Fruit fly (Drosophila melanogaster) whole organism, embryonic: Measurements from ENCODE around the gene CG11858.

Source experiments
- Ada2b ChIP-seq: fragments of 200-800 bp; sonication (Bioruptor generic); IDR thresholded peaks from 2 replicates; pipeline ENCODE4 v1.3.6; 2022; ENCODE audit warnings: missing biosample characterization, missing genetic modification characterization
- Atf6 ChIP-seq: fragments of 200-800 bp; sonication (Bioruptor generic); IDR thresholded peaks from 2 replicates; pipeline ENCODE4 v1.3.6; 2022; ENCODE audit warnings: missing biosample characterization, missing genetic modification characterization
- BtbVII ChIP-seq: fragments of 200-800 bp; sonication (Bioruptor generic); optimal IDR thresholded peaks from 3 replicates; lab custom pipeline; 2017; ENCODE audit warnings: missing biosample characterization, mild to moderate bottlenecking, missing genetic modification characterization
- CG10959 ChIP-seq: fragments of 200-800 bp; sonication (Bioruptor generic); IDR thresholded peaks from 2 replicates; pipeline ENCODE4 v1.3.6; 2022; ENCODE audit warnings: missing biosample characterization, missing genetic modification characterization
- CG12219 ChIP-seq: fragments of 200-800 bp; sonication (Bioruptor generic); optimal IDR thresholded peaks from 3 replicates; lab custom pipeline; 2018; ENCODE audit warnings: missing biosample characterization, mild to moderate bottlenecking, missing genetic modification characterization
- CG12299 ChIP-seq: fragments of 200-800 bp; sonication (Bioruptor generic); optimal IDR thresholded peaks from 2 replicates; lab custom pipeline; 2018; ENCODE audit warnings: missing biosample characterization, mild to moderate bottlenecking, missing genetic modification characterization
- CG12769 ChIP-seq: fragments of 200-800 bp; sonication (Bioruptor generic); optimal IDR thresholded peaks from 2 replicates; lab custom pipeline; 2019; ENCODE audit warnings: missing biosample characterization, mild to moderate bottlenecking, missing genetic modification characterization, moderate library complexity
- CG13287 ChIP-seq: fragments of 200-800 bp; sonication (Bioruptor generic); IDR thresholded peaks from 2 replicates; pipeline ENCODE4 v1.3.6; 2022; ENCODE audit warnings: missing biosample characterization, missing genetic modification characterization; ENCODE audit not compliant: partially characterized antibody
- CG18764 ChIP-seq: fragments of 200-800 bp; sonication (Bioruptor generic); optimal IDR thresholded peaks from 3 replicates; lab custom pipeline; 2016; ENCODE audit warnings: missing biosample characterization, missing genetic modification characterization
- CG34376 ChIP-seq: fragments of 200-800 bp; sonication (Bioruptor generic); optimal IDR thresholded peaks from 2 replicates; lab custom pipeline; 2018; ENCODE audit warnings: missing biosample characterization, mild to moderate bottlenecking, missing genetic modification characterization
- CG3726 ChIP-seq: fragments of 200-800 bp; sonication (Bioruptor generic); IDR thresholded peaks from 3 replicates; pipeline ENCODE4, ENCODE4 v1.3.6; 2022; ENCODE audit warnings: missing biosample characterization, missing genetic modification characterization
- CG3838 ChIP-seq: fragments of 200-800 bp; sonication (Bioruptor generic); optimal IDR thresholded peaks from 3 replicates; lab custom pipeline; 2016; ENCODE audit warnings: missing biosample characterization, missing genetic modification characterization
- CG4360 ChIP-seq: fragments of 200-800 bp; sonication (Bioruptor generic); IDR thresholded peaks from 2 replicates; pipeline ENCODE4 v1.3.6; 2022; ENCODE audit warnings: missing biosample characterization, missing genetic modification characterization
- CG8290 ChIP-seq, 3 experiments: fragments of 200-800 bp; sonication (Bioruptor generic); optimal IDR thresholded peaks; 2 replicates each; lab custom pipeline; 2016 to 2019; ENCODE audit warnings: missing biosample characterization in 3 of 3, missing genetic modification characterization in 3 of 3, mild to moderate bottlenecking in 2 of 3, moderate library complexity in 1 of 3
- CG8765 ChIP-seq: fragments of 200-800 bp; sonication (Bioruptor generic); IDR thresholded peaks from 2 replicates; pipeline ENCODE4 v1.3.6; 2022; ENCODE audit warnings: missing biosample characterization, missing genetic modification characterization
- Camta ChIP-seq: fragments of 200-800 bp; sonication (Bioruptor generic); optimal IDR thresholded peaks from 2 replicates; lab custom pipeline; 2016; ENCODE audit warnings: missing biosample characterization, missing genetic modification characterization
- Deaf1 ChIP-seq: fragments of 200-800 bp; optimal IDR thresholded peaks from 3 replicates; lab custom pipeline; 2019; ENCODE audit warnings: missing biosample characterization, mild to moderate bottlenecking, missing genetic modification characterization, moderate library complexity
- GATAe ChIP-seq: fragments of 200-800 bp; sonication (Bioruptor generic); conservative IDR thresholded peaks from 2 replicates; pipeline ENCODE4 v1.3.6; 2022; ENCODE audit warnings: missing biosample characterization, missing genetic modification characterization
- HLH4C ChIP-seq: fragments of 200-800 bp; sonication (Bioruptor generic); IDR thresholded peaks from 3 replicates; pipeline ENCODE4 v1.3.6; 2022; ENCODE audit warnings: missing biosample characterization, missing genetic modification characterization; ENCODE audit not compliant: partially characterized antibody
- Jarid2 ChIP-seq: fragments of 200-800 bp; sonication (Bioruptor generic); optimal IDR thresholded peaks from 3 replicates; lab custom pipeline; 2017; ENCODE audit warnings: mild to moderate bottlenecking, missing biosample characterization, missing genetic modification reagents, missing genetic modification characterization
- Neu2 ChIP-seq: fragments of 200-800 bp; sonication (Bioruptor generic); optimal IDR thresholded peaks from 3 replicates; lab custom pipeline; 2016; ENCODE audit warnings: missing biosample characterization, missing genetic modification characterization, borderline replicate concordance
- Trl ChIP-seq, 3 experiments: fragments of >200 bp in 2 of 3; fragments of 200-800 bp in 1 of 3; sonication (Bioruptor generic) in 1 of 3; optimal IDR thresholded peaks; 2 replicates in 1 of 3; 3 replicates in 2 of 3; lab custom pipeline; 2016 to 2017; ENCODE audit warnings: missing biosample characterization in 1 of 3, missing genetic modification characterization in 1 of 3
- Vsx1 ChIP-seq: fragments of 200-800 bp; sonication (Bioruptor generic); optimal IDR thresholded peaks from 2 replicates; lab custom pipeline; 2017; ENCODE audit warnings: missing biosample characterization, mild to moderate bottlenecking, missing genetic modification characterization, missing genetic modification reagents
- ab ChIP-seq: fragments of 200-800 bp; sonication (Bioruptor generic); optimal IDR thresholded peaks from 2 replicates; lab custom pipeline; 2016; ENCODE audit warnings: missing biosample characterization, missing genetic modification characterization
- chif ChIP-seq, 2 experiments: fragments of 200-800 bp; sonication (Bioruptor generic); optimal IDR thresholded peaks; 3 replicates each; lab custom pipeline; 2016; ENCODE audit warnings: missing biosample characterization in 2 of 2, missing genetic modification characterization in 2 of 2
- crp ChIP-seq, 2 experiments: fragments of 200-800 bp; sonication (Bioruptor generic); optimal IDR thresholded peaks; 2 replicates in 1 of 2; 3 replicates in 1 of 2; lab custom pipeline; 2017; ENCODE audit warnings: missing biosample characterization in 2 of 2, missing genetic modification characterization in 2 of 2, mild to moderate bottlenecking in 1 of 2, moderate library complexity in 1 of 2
- danr ChIP-seq: fragments of 200-800 bp; sonication (Bioruptor generic); IDR thresholded peaks from 2 replicates; pipeline ENCODE4 v1.3.6; 2022; ENCODE audit warnings: missing biosample characterization, missing genetic modification characterization
- dimm ChIP-seq: fragments of 200-800 bp; sonication (Bioruptor generic); IDR thresholded peaks from 2 replicates; pipeline ENCODE4 v1.3.6; 2022; ENCODE audit warnings: missing biosample characterization, missing genetic modification characterization
- dysf ChIP-seq: fragments of 200-800 bp; sonication (Bioruptor generic); IDR thresholded peaks from 3 replicates; pipeline ENCODE4 v1.3.6; 2022; ENCODE audit warnings: missing biosample characterization, missing genetic modification characterization
- ewg ChIP-seq: fragments of 200-800 bp; sonication (Bioruptor generic); optimal IDR thresholded peaks from 3 replicates; lab custom pipeline; 2017; ENCODE audit warnings: mild to moderate bottlenecking, missing biosample characterization, missing genetic modification reagents, missing genetic modification characterization
- exex ChIP-seq: fragments of 200-800 bp; sonication (Bioruptor generic); optimal IDR thresholded peaks from 4 replicates; lab custom pipeline; 2018; ENCODE audit warnings: missing biosample characterization, mild to moderate bottlenecking, missing genetic modification characterization, moderate library complexity
- jigr1 ChIP-seq: fragments of 200-800 bp; sonication (Bioruptor generic); IDR thresholded peaks from 3 replicates; pipeline ENCODE4 v1.3.6; 2022; ENCODE audit warnings: missing biosample characterization, missing genetic modification characterization
- jumu ChIP-seq: fragments of 200-800 bp; sonication (Bioruptor generic); optimal IDR thresholded peaks from 3 replicates; lab custom pipeline; 2016; ENCODE audit warnings: missing biosample characterization, missing genetic modification characterization
- kay ChIP-seq: fragments of 200-800 bp; sonication (Bioruptor generic); optimal IDR thresholded peaks from 2 replicates; lab custom pipeline; 2016; ENCODE audit warnings: missing biosample characterization, missing genetic modification characterization
- knrl ChIP-seq: fragments of 200-800 bp; sonication (Bioruptor generic); IDR thresholded peaks from 3 replicates; pipeline ENCODE4 v1.3.6; 2022; ENCODE audit warnings: missing biosample characterization, missing genetic modification characterization; ENCODE audit not compliant: partially characterized antibody
- lab ChIP-seq: fragments of 200-800 bp; sonication (Bioruptor generic); optimal IDR thresholded peaks from 3 replicates; lab custom pipeline; 2017; ENCODE audit warnings: missing biosample characterization, missing genetic modification characterization, mild to moderate bottlenecking, moderate library complexity, missing genetic modification reagents
- luna ChIP-seq: fragments of 200-800 bp; sonication (Bioruptor generic); optimal IDR thresholded peaks from 2 replicates; lab custom pipeline; 2016; ENCODE audit warnings: missing biosample characterization, missing genetic modification characterization
- mirr ChIP-seq: fragments of 200-800 bp; sonication (Bioruptor generic); optimal IDR thresholded peaks from 3 replicates; lab custom pipeline; 2018; ENCODE audit warnings: missing biosample characterization, mild to moderate bottlenecking, missing genetic modification characterization
- oc ChIP-seq: fragments of 200-800 bp; sonication (Bioruptor generic); optimal IDR thresholded peaks from 2 replicates; lab custom pipeline; 2018; ENCODE audit warnings: missing biosample characterization, mild to moderate bottlenecking, missing genetic modification characterization, moderate library complexity
- prd ChIP-seq, 3 experiments: fragments of >200 bp in 2 of 3; fragments of 200-800 bp in 1 of 3; sonication (Bioruptor generic) in 1 of 3; optimal IDR thresholded peaks in 2 of 3; IDR thresholded peaks in 1 of 3; 2 replicates in 2 of 3; 3 replicates in 1 of 3; pipeline versions ENCODE4 v1.3.6 to Lab custom; 2017 to 2022; ENCODE audit warnings: missing biosample characterization in 1 of 3, missing genetic modification characterization in 1 of 3
- row ChIP-seq: fragments of 200-800 bp; sonication (Bioruptor generic); IDR thresholded peaks from 3 replicates; pipeline ENCODE4 v1.3.6; 2022; ENCODE audit warnings: missing biosample characterization, missing genetic modification characterization
- salm ChIP-seq: fragments of 200-800 bp; sonication (Bioruptor generic); optimal IDR thresholded peaks from 2 replicates; lab custom pipeline; 2018; ENCODE audit warnings: missing biosample characterization, mild to moderate bottlenecking, missing genetic modification characterization
- scrt ChIP-seq: fragments of 200-800 bp; sonication (Bioruptor generic); optimal IDR thresholded peaks from 2 replicates; lab custom pipeline; 2018; ENCODE audit warnings: missing biosample characterization, mild to moderate bottlenecking, missing genetic modification characterization, moderate library complexity
- sd ChIP-seq: fragments of 200-800 bp; sonication (Bioruptor generic); optimal IDR thresholded peaks from 3 replicates; lab custom pipeline; 2018; ENCODE audit warnings: missing biosample characterization, mild to moderate bottlenecking, missing genetic modification characterization, moderate library complexity
- slp2 ChIP-seq: fragments of 200-800 bp; sonication (Bioruptor generic); optimal IDR thresholded peaks from 2 replicates; lab custom pipeline; 2016; ENCODE audit warnings: missing biosample characterization, missing genetic modification characterization
- ssp ChIP-seq: fragments of 200-800 bp; sonication (Bioruptor generic); IDR thresholded peaks from 2 replicates; pipeline ENCODE4 v1.3.6; 2022; ENCODE audit warnings: missing biosample characterization, missing genetic modification characterization
- stwl ChIP-seq: fragments of 200-800 bp; sonication (Bioruptor generic); optimal IDR thresholded peaks from 3 replicates; lab custom pipeline; 2018; ENCODE audit warnings: missing biosample characterization, mild to moderate bottlenecking, missing genetic modification characterization, moderate library complexity
- sug ChIP-seq: fragments of 200-800 bp; optimal IDR thresholded peaks from 2 replicates; lab custom pipeline; 2019; ENCODE audit warnings: missing biosample characterization, mild to moderate bottlenecking, missing genetic modification characterization, moderate library complexity

The CG11858 gene

dm6 chr3R:25308228-25308627 lies 45.7 kb downstream of the CG11858 start, which contains the start of gene CG10550 (continued):
- TF ChIP-seq salm (tag; lab: Kevin White, UChicago) (no peak), Atf6 (GFP tag; lab: Robert Waterston, UW) (no peak), Jarid2 (peak; percentile 46), Deaf1 (tag; lab: Kevin White, UChicago) (no peak), exex (tag; lab: Kevin White, UChicago) (peak; percentile 41), kay (GFP tag; lab: Kevin White, UChicago) (no peak), CG12769 (peak; percentile 51), stwl (tag; lab: Kevin White, UChicago) (no peak), jigr1 (GFP tag; lab: Robert Waterston, UW) (no peak), CG13287 (GFP tag; lab: Robert Waterston, UW) (peak; percentile 20; the same call in 1 of the 2 replicates), prd (optimal IDR thresholded peaks at IDR 0.05; lab: Kevin White, UChicago) (no peak), prd (GFP tag; IDR thresholded peaks at IDR 0.05; lab: Robert Waterston, UW) (no peak), CG8765 (GFP tag; lab: Robert Waterston, UW) (no peak), Ada2b (GFP tag; lab: Robert Waterston, UW) (no peak), jumu (no peak), Vsx1 (no peak), CG4360 (GFP tag; lab: Robert Waterston, UW) (no peak), CG12219 (no peak), scrt (no peak), oc (tag; lab: Kevin White, UChicago) (no peak), mirr (peak; percentile 73), ab (GFP tag; lab: Kevin White, UChicago) (no peak), danr (GFP tag; lab: Robert Waterston, UW) (no peak), CG8290 (GFP tag; optimal IDR thresholded peaks at IDR 0.05; lab: Kevin White, UChicago) (no peak), CG8290 (tag; optimal IDR thresholded peaks at IDR 0.05; lab: Kevin White, UChicago) (peak in 1 of 2 experiments; percentile 53)

DNA sequence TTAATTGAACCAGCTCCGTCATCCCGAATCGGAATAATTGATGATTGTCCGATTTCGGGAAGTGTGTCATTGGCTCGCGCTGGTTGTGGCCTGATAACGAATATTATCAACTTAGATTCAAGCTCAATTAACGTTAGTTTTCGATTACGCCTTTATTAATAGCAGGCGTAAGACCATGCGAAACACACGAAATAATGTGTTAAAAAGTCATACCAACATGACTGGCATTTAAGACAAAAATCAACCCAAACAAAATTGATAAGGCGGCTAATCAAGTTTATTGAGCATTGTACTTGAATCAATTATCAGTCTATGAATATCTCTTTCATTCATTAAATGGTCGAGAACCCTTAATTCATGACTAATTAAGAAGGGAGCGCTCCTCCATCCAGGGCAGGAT lies 46.6 kb downstream of the CG11858 start:
- TF ChIP-seq lab (GFP tag; lab: Kevin White, UChicago) = peak; percentile 53
- no peak for TF ChIP-seq dimm (GFP tag; lab: Robert Waterston, UW)
- TF ChIP-seq chif (GFP tag; optimal IDR thresholded peaks at IDR 0.05; lab: Kevin White, UChicago) = no peak
- TF ChIP-seq CG34376 (GFP tag; lab: Kevin White, UChicago) = peak; percentile 7
- TF ChIP-seq CG18764 = no peak
- TF ChIP-seq CG10959 = no peak
- TF ChIP-seq sd (tag; lab: Kevin White, UChicago) = peak; percentile 3
- no peak for TF ChIP-seq row (GFP tag; lab: Robert Waterston, UW)
- TF ChIP-seq sug (tag; lab: Kevin White, UChicago) = peak; percentile 69
- no peak for TF ChIP-seq Trl (optimal IDR thresholded peaks at IDR 0.05; lab: Kevin White, UChicago)
- no peak for TF ChIP-seq Trl (GFP tag; optimal IDR thresholded peaks at IDR 0.05; lab: Kevin White, UChicago)
- TF ChIP-seq exex (tag; lab: Kevin White, UChicago) = peak; percentile 97
- TF ChIP-seq Neu2 (GFP tag; lab: Kevin White, UChicago) = no peak
- TF ChIP-seq CG3838 (GFP tag; lab: Kevin White, UChicago) = no peak
- no peak for TF ChIP-seq CG3726
- TF ChIP-seq CG12769 = peak; percentile 19
- no peak for TF ChIP-seq ewg
- peak; percentile 33 for TF ChIP-seq Vsx1
- TF ChIP-seq knrl = no peak
- no peak for TF ChIP-seq HLH4C (GFP tag; lab: Robert Waterston, UW)
- peak; percentile 64 for TF ChIP-seq mirr
- no peak for TF ChIP-seq ssp
- TF ChIP-seq dysf (GFP tag; lab: Robert Waterston, UW) = no peak
- TF ChIP-seq slp2 (GFP tag; lab: Kevin White, UChicago) = no peak
- TF ChIP-seq GATAe = 0 out of 2 replicates have a peak, but pooled peaks have one; percentile 21
- no peak for TF ChIP-seq crp (GFP tag; optimal IDR thresholded peaks at IDR 0.05; lab: Kevin White, UChicago)
- no peak for TF ChIP-seq Camta (GFP tag; lab: Kevin White, UChicago)
- no peak for TF ChIP-seq BtbVII
- TF ChIP-seq luna (GFP tag; lab: Kevin White, UChicago) = no peak
- no peak for TF ChIP-seq CG12299
- TF ChIP-seq jumu = no peak
